Worm (Caenorhabditis elegans) whole organism, L2 larva: Measurements from ENCODE around the gene mrpl-21.

ENCODE experiments used
- C34F6.9 ChIP-seq: fragments of 150-350 bp; optimal IDR thresholded peaks from 2 replicates; lab custom pipeline; 2014; ENCODE audit warnings: missing biosample characterization, missing genetic modification characterization
- R02D3.7 ChIP-seq: fragments of 150-350 bp; optimal IDR thresholded peaks from 2 replicates; lab custom pipeline; 2014; ENCODE audit warnings: missing biosample characterization, missing genetic modification characterization
- Y55F3AM.14 ChIP-seq: fragments of 200-800 bp; sonication (Bioruptor generic); optimal IDR thresholded peaks from 2 replicates; lab custom pipeline; 2018; ENCODE audit warnings: mild to moderate bottlenecking, missing genetic modification characterization, missing compliant biosample characterization
- ZK546.5 ChIP-seq: sonication (generic microtip); optimal IDR thresholded peaks from 2 replicates; lab custom pipeline; 2017; ENCODE audit warnings: missing biosample characterization, missing genetic modification characterization
- alr-1 ChIP-seq: fragments of 150-350 bp; optimal IDR thresholded peaks from 2 replicates; lab custom pipeline; 2014; ENCODE audit warnings: missing biosample characterization, missing genetic modification characterization
- aly-2 ChIP-seq: fragments of 150-350 bp; optimal IDR thresholded peaks from 2 replicates; lab custom pipeline; 2014; ENCODE audit warnings: missing biosample characterization, missing genetic modification characterization
- blmp-1 ChIP-seq: sonication (generic microtip); optimal IDR thresholded peaks from 2 replicates; lab custom pipeline; 2017; ENCODE audit warnings: missing genetic modification characterization, mild to moderate bottlenecking, missing compliant biosample characterization, antibody characterized with exemption, moderate library complexity; ENCODE audit not compliant: insufficient read depth
- ceh-82 ChIP-seq: fragments of 150-350 bp; optimal IDR thresholded peaks from 2 replicates; lab custom pipeline; 2014; ENCODE audit warnings: missing biosample characterization, missing genetic modification characterization
- crh-2 ChIP-seq: sonication (generic microtip); optimal IDR thresholded peaks from 2 replicates; lab custom pipeline; 2017; ENCODE audit warnings: missing biosample characterization, missing genetic modification characterization
- elt-1 ChIP-seq: fragments of 150-350 bp; optimal IDR thresholded peaks from 2 replicates; lab custom pipeline; 2014; ENCODE audit warnings: missing biosample characterization, missing genetic modification characterization
- gmeb-1 ChIP-seq: fragments of 150-350 bp; optimal IDR thresholded peaks from 2 replicates; lab custom pipeline; 2014; ENCODE audit warnings: missing biosample characterization, missing genetic modification characterization
- lsy-2 ChIP-seq, 2 experiments: fragments of 150-350 bp in 1 of 2; sonication (generic microtip) in 1 of 2; optimal IDR thresholded peaks; 2 replicates each; lab custom pipeline; 2014 to 2017; ENCODE audit warnings: missing biosample characterization in 2 of 2, missing genetic modification characterization in 2 of 2
- mdl-1 ChIP-seq, 2 experiments: fragments of 150-350 bp in 1 of 2; sonication (generic microtip) in 1 of 2; optimal IDR thresholded peaks; 2 replicates each; lab custom pipeline; 2017; ENCODE audit warnings: missing biosample characterization in 2 of 2, missing genetic modification characterization in 2 of 2
- nhr-11 ChIP-seq: fragments of 150-350 bp; optimal IDR thresholded peaks from 2 replicates; lab custom pipeline; 2014; ENCODE audit warnings: missing biosample characterization, missing genetic modification characterization
- nhr-129 ChIP-seq: fragments of 150-350 bp; optimal IDR thresholded peaks from 2 replicates; lab custom pipeline; 2014; ENCODE audit warnings: missing biosample characterization, missing genetic modification characterization
- nhr-237 ChIP-seq: fragments of 150-350 bp; optimal IDR thresholded peaks from 2 replicates; lab custom pipeline; 2014; ENCODE audit warnings: missing biosample characterization, missing genetic modification characterization
- nhr-77 ChIP-seq: fragments of 150-350 bp; optimal IDR thresholded peaks from 2 replicates; lab custom pipeline; 2014; ENCODE audit warnings: missing biosample characterization, missing genetic modification characterization
- peb-1 ChIP-seq: fragments of 150-350 bp; optimal IDR thresholded peaks from 2 replicates; lab custom pipeline; 2014; ENCODE audit warnings: missing biosample characterization, missing genetic modification characterization
- skn-1 ChIP-seq: sonication (generic microtip); optimal IDR thresholded peaks from 2 replicates; lab custom pipeline; 2017; ENCODE audit warnings: missing biosample characterization, missing genetic modification characterization
- sma-9 ChIP-seq, 2 experiments: fragments of 150-350 bp in 1 of 2; sonication (generic microtip) in 1 of 2; optimal IDR thresholded peaks; 2 replicates each; lab custom pipeline; 2014 to 2016; ENCODE audit warnings: missing genetic modification characterization in 2 of 2, mild to moderate bottlenecking in 1 of 2, missing biosample characterization in 1 of 2, missing compliant biosample characterization in 1 of 2, missing genetic modification reagents in 1 of 2, moderate library complexity in 1 of 2
- unc-55 ChIP-seq: fragments of 150-350 bp; sonication (generic microtip); optimal IDR thresholded peaks from 3 replicates; lab custom pipeline; 2014; ENCODE audit warnings: missing biosample characterization, missing genetic modification reagents, missing genetic modification characterization
- zag-1 ChIP-seq: fragments of 150-350 bp; optimal IDR thresholded peaks from 2 replicates; lab custom pipeline; 2014; ENCODE audit warnings: missing biosample characterization, missing genetic modification characterization
- ztf-1 ChIP-seq: fragments of 200-800 bp; sonication (Bioruptor generic); conservative IDR thresholded peaks from 2 replicates; pipeline ENCODE4 v1.3.6; 2022; ENCODE audit warnings: missing genetic modification characterization, missing compliant biosample characterization
- ztf-11 ChIP-seq: sonication (generic microtip); optimal IDR thresholded peaks from 2 replicates; lab custom pipeline; 2017; ENCODE audit warnings: missing biosample characterization, missing genetic modification characterization
- ztf-4 ChIP-seq: fragments of 150-350 bp; optimal IDR thresholded peaks from 2 replicates; lab custom pipeline; 2014; ENCODE audit warnings: missing biosample characterization, missing genetic modification characterization

The mrpl-21 gene

DNA sequence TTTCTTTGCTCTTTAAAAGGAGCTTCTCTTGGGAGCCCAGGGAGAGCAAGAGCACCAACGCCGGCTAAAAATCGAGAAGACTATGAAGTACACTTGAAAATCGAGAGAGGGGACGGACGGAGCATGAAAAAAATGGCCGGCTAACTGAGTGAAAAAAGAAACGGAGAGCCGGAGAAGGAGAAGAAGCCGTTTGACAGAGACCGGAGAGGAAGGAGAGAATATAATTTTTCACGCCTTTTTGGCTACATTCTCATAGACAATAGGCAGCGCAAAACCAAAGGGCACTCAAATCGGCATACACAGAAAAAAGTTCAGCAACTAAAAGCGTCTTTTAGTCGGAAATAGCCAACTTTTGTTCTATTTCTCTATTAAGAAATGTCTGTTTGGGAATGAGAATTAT, 21.8 kb downstream of the mrpl-21 start:
- TF ChIP-seq nhr-237 (tag; lab: Kevin White, UChicago) (no peak), blmp-1 (tag; lab: Kevin White, UChicago) (no peak), gmeb-1 (no peak), R02D3.7 (no peak), mdl-1 (tag; optimal IDR thresholded peaks at IDR 0.05; lab: Kevin White, UChicago) (peak in 1 of 2 experiments; percentile 16), aly-2 (tag; lab: Kevin White, UChicago) (no peak), nhr-77 (tag; lab: Kevin White, UChicago) (no peak)

DNA sequence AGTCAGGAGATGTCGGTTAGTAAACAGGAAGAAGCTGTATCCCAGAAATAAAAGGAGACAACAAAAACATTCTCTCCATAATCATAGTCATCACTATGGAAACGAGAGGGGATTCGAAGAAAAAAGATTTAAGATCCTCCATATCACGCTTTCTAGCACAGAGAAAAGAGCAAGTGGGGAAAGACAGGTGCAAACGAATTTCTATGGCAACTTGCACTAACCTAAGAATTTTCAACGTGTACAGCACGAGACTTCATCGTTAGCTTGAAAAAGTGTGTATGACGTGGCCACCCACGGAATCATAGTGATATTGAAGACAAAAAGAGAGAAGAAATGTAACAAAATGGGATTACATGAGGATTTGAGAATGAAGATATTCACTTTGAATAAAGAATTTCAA, 22.5 kb downstream of the mrpl-21 start:
- TF ChIP-seq skn-1 (tag; lab: Kevin White, UChicago) (no peak), lsy-2 (tag; optimal IDR thresholded peaks at IDR 0.05; lab: Kevin White, UChicago) (peak in 1 of 2 experiments; percentile 27), nhr-77 (tag; lab: Kevin White, UChicago) (no peak), nhr-11 (tag; lab: Kevin White, UChicago) (no peak), zag-1 (tag; lab: Kevin White, UChicago) (no peak), crh-2 (tag; lab: Kevin White, UChicago) (peak; percentile 5), mdl-1 (tag; optimal IDR thresholded peaks at IDR 0.05; lab: Kevin White, UChicago) (no peak), alr-1 (tag; lab: Kevin White, UChicago) (no peak), R02D3.7 (no peak), ztf-4 (no peak), C34F6.9 (tag; lab: Kevin White, UChicago) (peak; percentile 39)
- TF ChIP-seq, all 48 proteins: peak for 3

ce11 chrIII:4210661-4211060, 32.7 kb downstream of the mrpl-21 start:
- TF ChIP-seq Y55F3AM.14 = no peak
- no peak for TF ChIP-seq ZK546.5

ce11 chrIII:4209188-4209587, 34.2 kb downstream of the mrpl-21 start, which contains the start of gene phlp-2:
phlp-2 (plus strand) TSS chrIII:4209488.
- TF ChIP-seq ztf-4 = no peak
- no peak for TF ChIP-seq sma-9 (GFP tag; optimal IDR thresholded peaks at IDR 0.05; lab: Kevin White, UChicago)
- TF ChIP-seq sma-9 (tag; optimal IDR thresholded peaks at IDR 0.05; lab: Kevin White, UChicago) = no peak
- TF ChIP-seq aly-2 (tag; lab: Kevin White, UChicago) = no peak
- no peak for TF ChIP-seq nhr-11 (tag; lab: Kevin White, UChicago)
- TF ChIP-seq ztf-11 (tag; lab: Kevin White, UChicago) = no peak
- TF ChIP-seq lsy-2 (tag; optimal IDR thresholded peaks at IDR 0.05; lab: Kevin White, UChicago) = no peak
- no peak for TF ChIP-seq peb-1
- no peak for TF ChIP-seq R02D3.7
- no peak for TF ChIP-seq alr-1 (tag; lab: Kevin White, UChicago)
- TF ChIP-seq ztf-1 (GFP tag; lab: Robert Waterston, UW) = no peak
- TF ChIP-seq, all 48 proteins: peak for 0

DNA sequence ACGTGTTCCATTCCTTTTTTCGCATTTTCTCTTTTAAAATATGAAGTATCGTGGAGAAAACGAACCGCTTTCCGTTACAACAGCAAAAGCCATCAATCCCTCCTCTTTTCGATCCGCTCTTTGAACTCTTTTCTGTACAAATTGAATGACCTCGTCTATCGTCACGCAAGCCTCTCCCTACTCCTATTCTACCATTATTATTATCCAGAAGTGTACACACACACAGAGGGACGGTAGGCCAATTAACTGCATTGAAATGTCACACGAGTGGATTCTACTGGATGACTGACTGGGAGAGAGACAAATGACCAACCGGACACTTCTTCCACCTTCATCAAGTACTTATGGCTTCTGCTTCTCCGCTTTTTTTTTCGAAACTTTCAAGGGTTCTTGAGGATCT, 35.2 kb downstream of the mrpl-21 start:
- TF ChIP-seq nhr-11 (tag; lab: Kevin White, UChicago) (no peak), mdl-1 (tag; optimal IDR thresholded peaks at IDR 0.05; lab: Kevin White, UChicago) (no peak), nhr-129 (tag; lab: Kevin White, UChicago) (peak; percentile 8)

DNA sequence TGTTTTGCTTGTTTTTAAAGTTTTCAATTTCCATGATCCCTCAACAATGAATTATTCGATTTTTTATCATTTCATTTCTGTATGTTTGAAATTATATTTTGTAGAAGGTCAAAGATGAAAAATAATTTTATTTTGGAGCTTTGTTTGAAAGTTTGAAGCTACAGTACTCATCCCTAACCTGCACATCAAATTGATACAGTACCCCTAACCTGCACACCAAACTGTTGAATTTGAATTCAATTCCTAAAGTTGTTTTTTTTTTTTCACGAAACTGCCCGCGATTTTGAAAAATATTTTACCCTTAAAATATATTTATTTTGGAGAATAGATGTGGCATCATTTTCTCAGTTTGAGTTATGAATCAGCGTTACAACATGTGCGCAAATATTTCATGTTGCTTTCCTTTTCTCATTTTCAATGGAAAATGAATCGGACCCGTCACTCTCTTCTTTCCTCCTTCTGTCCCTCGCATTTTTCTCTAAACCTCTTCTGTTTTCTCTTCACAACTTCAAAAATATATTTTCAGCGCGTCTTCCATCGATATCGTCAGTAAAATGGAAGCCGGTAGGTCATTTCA, 37.5 kb downstream of the mrpl-21 start, which contains the start of gene R74.8:
Gene R74.8, plus strand, starts transcription at position 527 of the 577 bp plus-strand sequence.
- TF ChIP-seq lsy-2 (tag; optimal IDR thresholded peaks at IDR 0.05; lab: Kevin White, UChicago) (peak in 1 of 2 experiments; percentile 15), ceh-82 (no peak), unc-55 (GFP tag; lab: Kevin White, UChicago) (peak; percentile 37), blmp-1 (tag; lab: Kevin White, UChicago) (peak; percentile 24)

DNA sequence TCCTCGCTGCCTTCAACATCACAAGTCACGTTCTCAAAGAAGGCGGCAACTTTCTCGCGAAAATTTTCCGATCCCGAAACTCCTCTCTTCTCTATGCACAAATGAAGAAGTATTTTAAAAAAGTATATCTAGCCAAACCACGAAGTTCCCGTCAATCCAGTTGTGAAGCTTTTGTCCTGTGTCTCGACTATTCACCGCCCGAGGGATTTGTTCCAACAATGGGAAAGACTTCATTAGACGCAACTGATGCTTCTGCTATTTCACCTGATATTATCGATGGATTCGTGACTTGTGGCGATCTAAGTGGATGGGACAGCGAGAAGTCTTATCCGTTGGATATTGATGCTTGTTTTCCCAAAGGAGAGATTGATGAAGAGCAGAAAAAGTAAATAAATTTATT, 38.4 kb downstream of the mrpl-21 start:
- TF ChIP-seq ztf-1 (GFP tag; lab: Robert Waterston, UW) (no peak), crh-2 (tag; lab: Kevin White, UChicago) (no peak), sma-9 (GFP tag; optimal IDR thresholded peaks at IDR 0.05; lab: Kevin White, UChicago) (no peak), sma-9 (tag; optimal IDR thresholded peaks at IDR 0.05; lab: Kevin White, UChicago) (no peak), elt-1 (tag; lab: Kevin White, UChicago) (no peak)
